Worm (Caenorhabditis elegans): Measurements from ENCODE around the gene F56F11.2.

ce11 chrIII:2832483-2832882, 49.6 kb upstream of the F56F11.2 start, which contains the start of gene Y71H2AM.29:
- TF ChIP-seq him-1 (tag; optimal IDR thresholded peaks at IDR 0.05) (no peak), dao-5 (tag; optimal IDR thresholded peaks at IDR 0.05) (no peak), W03F9.2 (tag; optimal IDR thresholded peaks at IDR 0.05) (no peak)

Measured in whole organism, L4/young adult.